Worm (Caenorhabditis elegans): Measurements from ENCODE around the gene sre-28.

sre-28 gene

ce11 chrV:9965891-9966290 lies 21.7 kb downstream of the sre-28 start:
- TF ChIP-seq ceh-2 (tag; optimal IDR thresholded peaks at IDR 0.05) (no peak), unc-42 (tag; optimal IDR thresholded peaks at IDR 0.05) (peak; percentile 4)

DNA sequence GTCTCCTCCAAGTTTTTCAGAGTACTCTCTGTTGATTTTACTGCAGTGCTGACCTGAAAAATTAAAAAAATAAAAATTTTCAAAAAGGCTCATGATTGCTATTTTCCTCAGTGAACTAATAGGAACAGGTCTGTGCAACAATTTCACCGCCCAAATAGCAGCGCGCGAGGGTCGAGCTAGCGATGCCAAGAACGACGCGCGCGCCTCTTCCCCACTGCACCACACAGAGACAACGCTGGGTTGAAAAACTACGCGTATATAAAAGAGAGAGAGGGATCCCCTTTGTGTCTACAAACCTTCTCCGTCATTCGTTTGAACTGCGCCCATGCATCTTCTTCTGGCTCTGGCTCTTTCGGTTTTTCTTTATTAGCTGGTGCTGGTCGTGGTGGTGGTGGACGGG lies 25.9 kb downstream of the sre-28 start:
- TF ChIP-seq fax-1 (tag; optimal IDR thresholded peaks at IDR 0.05), result peak; percentile 85
- TF ChIP-seq K02D7.2 (tag; optimal IDR thresholded peaks at IDR 0.05), result peak; percentile 89
- TF ChIP-seq pha-4 (tag; optimal IDR thresholded peaks at IDR 0.05), result no peak
- peak; percentile 90 for TF ChIP-seq pqm-1 (tag; optimal IDR thresholded peaks at IDR 0.05)
- TF ChIP-seq gmeb-2 (tag; optimal IDR thresholded peaks at IDR 0.05), result peak; percentile 97
- peak; percentile 87 for TF ChIP-seq Y22D7AL.16 (tag; optimal IDR thresholded peaks at IDR 0.05)
- TF ChIP-seq C08G9.2 (tag; optimal IDR thresholded peaks at IDR 0.05), result peak; percentile 88
- TF ChIP-seq rnt-1 (tag; optimal IDR thresholded peaks at IDR 0.05), result peak; percentile 77
- TF ChIP-seq unc-3 (GFP tag; conservative IDR thresholded peaks at IDR 0.05), result peak; percentile 82
- TF ChIP-seq unc-3 (tag; optimal IDR thresholded peaks at IDR 0.05), result peak; percentile 90
- TF ChIP-seq eyg-1 (tag; optimal IDR thresholded peaks at IDR 0.05), result peak; percentile 81
- TF ChIP-seq ceh-31 (tag; optimal IDR thresholded peaks at IDR 0.05), result peak; percentile 82
- peak; percentile 78 for TF ChIP-seq ceh-48 (tag; optimal IDR thresholded peaks at IDR 0.05)
- peak; percentile 95 for TF ChIP-seq ztf-16 (tag; optimal IDR thresholded peaks at IDR 0.05)
- peak; percentile 83 for TF ChIP-seq ref-2 (tag; optimal IDR thresholded peaks at IDR 0.05)
- TF ChIP-seq unc-86 (tag; optimal IDR thresholded peaks at IDR 0.05), result peak; percentile 95
- peak; percentile 71 for TF ChIP-seq ets-4 (tag; optimal IDR thresholded peaks at IDR 0.05)
- peak; percentile 38 for TF ChIP-seq ceh-30 (tag; optimal IDR thresholded peaks at IDR 0.05)
- TF ChIP-seq ceh-19 (GFP tag; optimal IDR thresholded peaks at IDR 0.05), result peak; percentile 96
- TF ChIP-seq pag-3 (tag; optimal IDR thresholded peaks at IDR 0.05; ENCODE audit: borderline replicate concordance), result peak; percentile 85
- TF ChIP-seq K09A11.1 (tag; optimal IDR thresholded peaks at IDR 0.05; ENCODE audit: insufficient read depth), result peak; percentile 61
- peak; percentile 87 for TF ChIP-seq ceh-45 (GFP tag; IDR thresholded peaks at IDR 0.05)
- TF ChIP-seq hlh-15 (tag; optimal IDR thresholded peaks at IDR 0.05), result peak; percentile 93
- peak; percentile 89 for TF ChIP-seq sox-2 (GFP tag; IDR thresholded peaks at IDR 0.05)
- peak; percentile 94 for TF ChIP-seq fkh-6 (tag; optimal IDR thresholded peaks at IDR 0.05)
- peak; percentile 80 for TF ChIP-seq pha-2 (tag; optimal IDR thresholded peaks at IDR 0.05)
- TF ChIP-seq nhr-11 (tag; optimal IDR thresholded peaks at IDR 0.05), result no peak
- peak; percentile 78 for TF ChIP-seq unc-42 (tag; optimal IDR thresholded peaks at IDR 0.05)
- TF ChIP-seq lim-6 (tag; optimal IDR thresholded peaks at IDR 0.05), result peak; percentile 77
- peak; percentile 76 for TF ChIP-seq dve-1 (tag; optimal IDR thresholded peaks at IDR 0.05)
- TF ChIP-seq pat-9 (tag; optimal IDR thresholded peaks at IDR 0.05), result peak; percentile 95
- peak; percentile 90 for TF ChIP-seq npax-4 (tag; optimal IDR thresholded peaks at IDR 0.05)
- peak; percentile 89 for TF ChIP-seq tbx-2 (tag; optimal IDR thresholded peaks at IDR 0.05)
- peak; percentile 94 for TF ChIP-seq ceh-6 (GFP tag; optimal IDR thresholded peaks at IDR 0.05)
- TF ChIP-seq hlh-6 (tag; optimal IDR thresholded peaks at IDR 0.05), result peak; percentile 95
- peak; percentile 60 for TF ChIP-seq pros-1 (tag; optimal IDR thresholded peaks at IDR 0.05)
- peak; percentile 78 for TF ChIP-seq nfya-1 (tag; optimal IDR thresholded peaks at IDR 0.05)
- TF ChIP-seq hlh-30 (tag; optimal IDR thresholded peaks at IDR 0.05; ENCODE audit: insufficient read depth), result peak; percentile 42
- peak; percentile 95 for TF ChIP-seq ceh-14 (tag; optimal IDR thresholded peaks at IDR 0.05)
- peak; percentile 93 for TF ChIP-seq T23F11.4 (GFP tag; optimal IDR thresholded peaks at IDR 0.05)
- peak; percentile 54 for TF ChIP-seq tbx-7 (tag; optimal IDR thresholded peaks at IDR 0.05)
- peak; percentile 96 for TF ChIP-seq ttx-3 (tag; optimal IDR thresholded peaks at IDR 0.05)
- TF ChIP-seq nhr-232 (tag; optimal IDR thresholded peaks at IDR 0.05), result peak; percentile 87
- peak; percentile 79 for TF ChIP-seq hlh-8 (tag; optimal IDR thresholded peaks at IDR 0.05)
- peak; percentile 91 for TF ChIP-seq che-1 (tag; optimal IDR thresholded peaks at IDR 0.05)
- no peak for TF ChIP-seq unc-55 (GFP tag; optimal IDR thresholded peaks at IDR 0.05)
- no peak for TF ChIP-seq ama-1 (optimal IDR thresholded peaks at IDR 0.05)
- peak; percentile 91 for TF ChIP-seq C38D4.7 (GFP tag; optimal IDR thresholded peaks at IDR 0.05)
- TF ChIP-seq elt-4 (tag; optimal IDR thresholded peaks at IDR 0.05), result peak; percentile 87
- TF ChIP-seq ceh-24 (tag; optimal IDR thresholded peaks at IDR 0.05), result peak; percentile 68
- TF ChIP-seq ahr-1 (tag; optimal IDR thresholded peaks at IDR 0.05), result peak; percentile 63
